Worm (Caenorhabditis elegans) whole organism, L1 larva: ENCODE results near the gene appg-2.
A peak's percentile ranks its signal among the peaks of the same experiment; 100 is the strongest.

Source experiments
- C16A3.4 ChIP-seq: fragments of 150-350 bp; optimal IDR thresholded peaks from 2 replicates; lab custom pipeline; 2014; ENCODE audit warnings: missing biosample characterization, missing genetic modification characterization
- C34B4.2 ChIP-seq: sonication (generic microtip); optimal IDR thresholded peaks from 2 replicates; lab custom pipeline; 2017; ENCODE audit warnings: mild to moderate bottlenecking, missing genetic modification characterization, missing compliant biosample characterization
- Y116A8C.19 ChIP-seq: sonication (generic microtip); optimal IDR thresholded peaks from 2 replicates; lab custom pipeline; 2016; ENCODE audit warnings: missing compliant biosample characterization, missing genetic modification characterization, borderline replicate concordance
- aha-1 ChIP-seq: fragments of 150-350 bp; optimal IDR thresholded peaks from 2 replicates; lab custom pipeline; 2014; ENCODE audit warnings: missing biosample characterization, missing genetic modification characterization
- ceh-82 ChIP-seq, 3 experiments: fragments of 150-350 bp in 1 of 3; sonication (generic microtip) in 2 of 3; optimal IDR thresholded peaks; 2 replicates each; lab custom pipeline; 2014 to 2017; ENCODE audit warnings: missing biosample characterization in 3 of 3, missing genetic modification characterization in 3 of 3
- ceh-90 ChIP-seq: sonication (generic microtip); optimal IDR thresholded peaks from 2 replicates; lab custom pipeline; 2016; ENCODE audit warnings: missing genetic modification characterization, missing compliant biosample characterization
- dpl-1 ChIP-seq, 3 experiments: fragments of 150-350 bp in 2 of 3; sonication (generic microtip) in 1 of 3; optimal IDR thresholded peaks; 2 replicates each; lab custom pipeline; 2014 to 2017; ENCODE audit warnings: missing biosample characterization in 3 of 3, missing genetic modification characterization in 3 of 3, missing genetic modification reagents in 3 of 3
- dsc-1 ChIP-seq: sonication (generic microtip); optimal IDR thresholded peaks from 2 replicates; lab custom pipeline; 2016; ENCODE audit warnings: mild to moderate bottlenecking, missing genetic modification characterization, missing compliant biosample characterization
- efl-1 ChIP-seq, 4 experiments: fragments of 150-350 bp; optimal IDR thresholded peaks in 3 of 4; peaks in 1 of 4; 1 replicate in 1 of 4; 2 replicates in 3 of 4; lab custom pipeline; 2014; ENCODE audit warnings: missing biosample characterization in 2 of 4, missing genetic modification characterization in 2 of 4, missing genetic modification reagents in 2 of 4
- egl-27 ChIP-seq, 2 experiments: fragments of 150-350 bp in 1 of 2; sonication (generic microtip); optimal IDR thresholded peaks; 3 replicates each; lab custom pipeline; 2017 to 2018; ENCODE audit warnings: missing biosample characterization in 2 of 2, missing genetic modification characterization in 2 of 2, missing genetic modification reagents in 2 of 2
- elt-2 ChIP-seq: sonication (generic microtip); optimal IDR thresholded peaks from 2 replicates; lab custom pipeline; 2016; ENCODE audit warnings: missing genetic modification characterization, mild to moderate bottlenecking, inconsistent platforms, missing compliant biosample characterization, missing genetic modification reagents
- fkh-4 ChIP-seq: sonication (generic microtip); optimal IDR thresholded peaks from 2 replicates; lab custom pipeline; 2016; ENCODE audit warnings: missing compliant biosample characterization, missing genetic modification characterization, borderline replicate concordance
- fkh-8 ChIP-seq: sonication (generic microtip); optimal IDR thresholded peaks from 2 replicates; lab custom pipeline; 2016; ENCODE audit warnings: mild to moderate bottlenecking, missing genetic modification characterization, missing compliant biosample characterization
- fos-1 ChIP-seq: fragments of 150-350 bp; optimal IDR thresholded peaks from 2 replicates; lab custom pipeline; 2014; ENCODE audit warnings: missing biosample characterization, missing genetic modification characterization
- hlh-17 ChIP-seq: fragments of 200-800 bp; sonication (Bioruptor generic); optimal IDR thresholded peaks from 2 replicates; lab custom pipeline; 2018; ENCODE audit warnings: missing genetic modification characterization, mild to moderate bottlenecking, missing compliant biosample characterization, moderate library complexity, borderline replicate concordance
- hlh-4 ChIP-seq: sonication (generic microtip); optimal IDR thresholded peaks from 2 replicates; lab custom pipeline; 2016; ENCODE audit warnings: mild to moderate bottlenecking, missing genetic modification characterization, missing compliant biosample characterization
- irx-1 ChIP-seq: sonication (generic microtip); optimal IDR thresholded peaks from 2 replicates; lab custom pipeline; 2016; ENCODE audit warnings: missing genetic modification characterization, missing compliant biosample characterization
- lin-14 ChIP-seq: fragments of 200-800 bp; sonication (Bioruptor generic); optimal IDR thresholded peaks from 2 replicates; lab custom pipeline; 2018; ENCODE audit warnings: mild to moderate bottlenecking, missing genetic modification characterization, moderate library complexity, missing compliant biosample characterization
- lin-35 ChIP-seq, 2 experiments: fragments of 150-350 bp; optimal IDR thresholded peaks; 2 replicates each; lab custom pipeline; 2014; ENCODE audit warnings: missing biosample characterization in 2 of 2, missing genetic modification characterization in 2 of 2, missing genetic modification reagents in 2 of 2
- lin-39 ChIP-seq: fragments of 150-350 bp; optimal IDR thresholded peaks from 2 replicates; lab custom pipeline; 2014; ENCODE audit warnings: missing biosample characterization, missing genetic modification reagents, missing genetic modification characterization
- lir-3 ChIP-seq: sonication (generic microtip); optimal IDR thresholded peaks from 2 replicates; lab custom pipeline; 2016; ENCODE audit warnings: mild to moderate bottlenecking, missing genetic modification characterization, moderate library complexity, missing compliant biosample characterization; ENCODE audit not compliant: poor library complexity
- lsy-2 ChIP-seq, 2 experiments: fragments of 150-350 bp; optimal IDR thresholded peaks; 2 replicates each; lab custom pipeline; 2014; ENCODE audit warnings: missing biosample characterization in 2 of 2, missing genetic modification characterization in 2 of 2
- mdl-1 ChIP-seq, 2 experiments: fragments of 150-350 bp; optimal IDR thresholded peaks; 2 replicates each; lab custom pipeline; 2014 to 2017; ENCODE audit warnings: missing biosample characterization in 2 of 2, missing genetic modification characterization in 2 of 2, inconsistent platforms in 1 of 2
- nhr-11 ChIP-seq: fragments of 150-350 bp; optimal IDR thresholded peaks from 2 replicates; lab custom pipeline; 2014; ENCODE audit warnings: missing biosample characterization, missing genetic modification characterization
- nhr-12 ChIP-seq: sonication (generic microtip); optimal IDR thresholded peaks from 2 replicates; lab custom pipeline; 2017; ENCODE audit warnings: missing biosample characterization, missing genetic modification characterization
- nhr-237 ChIP-seq: fragments of 150-350 bp; optimal IDR thresholded peaks from 2 replicates; lab custom pipeline; 2014; ENCODE audit warnings: missing biosample characterization, missing genetic modification characterization
- nhr-28 ChIP-seq: fragments of 150-350 bp; optimal IDR thresholded peaks from 2 replicates; lab custom pipeline; 2014; ENCODE audit warnings: missing biosample characterization, missing genetic modification characterization
- nhr-71 ChIP-seq: sonication (generic microtip); optimal IDR thresholded peaks from 2 replicates; lab custom pipeline; 2016; ENCODE audit warnings: mild to moderate bottlenecking, missing genetic modification characterization, moderate library complexity, missing compliant biosample characterization
- nhr-76 ChIP-seq: sonication (generic microtip); optimal IDR thresholded peaks from 2 replicates; lab custom pipeline; 2017; ENCODE audit warnings: missing biosample characterization, missing genetic modification characterization
- nhr-77 ChIP-seq: fragments of 150-350 bp; optimal IDR thresholded peaks from 2 replicates; lab custom pipeline; 2014; ENCODE audit warnings: missing biosample characterization, missing genetic modification characterization
- nhr-90 ChIP-seq: sonication (generic microtip); optimal IDR thresholded peaks from 2 replicates; lab custom pipeline; 2016; ENCODE audit warnings: mild to moderate bottlenecking, missing genetic modification characterization, missing compliant biosample characterization; ENCODE audit not compliant: poor library complexity
- pax-3 ChIP-seq: fragments of 200-800 bp; sonication (Bioruptor generic); optimal IDR thresholded peaks from 2 replicates; lab custom pipeline; 2018; ENCODE audit warnings: mild to moderate bottlenecking, missing genetic modification characterization, moderate library complexity, missing compliant biosample characterization
- pqm-1 ChIP-seq: sonication (generic microtip); optimal IDR thresholded peaks from 3 replicates; lab custom pipeline; 2017; ENCODE audit warnings: missing biosample characterization, missing genetic modification characterization
- rnt-1 ChIP-seq: sonication (generic microtip); optimal IDR thresholded peaks from 2 replicates; lab custom pipeline; 2016; ENCODE audit warnings: mild to moderate bottlenecking, missing genetic modification characterization, moderate library complexity, missing compliant biosample characterization
- skn-1 ChIP-seq: fragments of 150-350 bp; optimal IDR thresholded peaks from 2 replicates; lab custom pipeline; 2014; ENCODE audit warnings: missing biosample characterization, missing genetic modification characterization
- snpc-4 ChIP-seq: fragments of 150-350 bp; optimal IDR thresholded peaks from 2 replicates; lab custom pipeline; 2014; ENCODE audit warnings: missing biosample characterization, missing genetic modification characterization
- snu-23 ChIP-seq: sonication (generic microtip); optimal IDR thresholded peaks from 2 replicates; lab custom pipeline; 2016; ENCODE audit warnings: missing genetic modification characterization, missing compliant biosample characterization
- sox-4 ChIP-seq: sonication (generic microtip); optimal IDR thresholded peaks from 2 replicates; lab custom pipeline; 2016; ENCODE audit warnings: missing genetic modification characterization, missing compliant biosample characterization
- sup-37 ChIP-seq: fragments of 200-800 bp; sonication (Bioruptor generic); optimal IDR thresholded peaks from 2 replicates; lab custom pipeline; 2018; ENCODE audit warnings: mild to moderate bottlenecking, missing genetic modification characterization, missing compliant biosample characterization
- swsn-7 ChIP-seq: sonication (generic microtip); optimal IDR thresholded peaks from 2 replicates; lab custom pipeline; 2016; ENCODE audit warnings: missing genetic modification characterization, missing compliant biosample characterization
- unc-30 ChIP-seq: sonication (generic microtip); optimal IDR thresholded peaks from 2 replicates; lab custom pipeline; 2017; ENCODE audit warnings: missing biosample characterization, missing genetic modification characterization
- unc-62 ChIP-seq: fragments of 150-350 bp; optimal IDR thresholded peaks from 2 replicates; lab custom pipeline; 2014; ENCODE audit warnings: missing biosample characterization, missing genetic modification reagents, missing genetic modification characterization
- unc-86 ChIP-seq: sonication (generic microtip); optimal IDR thresholded peaks from 2 replicates; lab custom pipeline; 2016; ENCODE audit warnings: missing genetic modification characterization, missing compliant biosample characterization
- unc-98 ChIP-seq: fragments of 200-800 bp; sonication (Bioruptor generic); IDR thresholded peaks from 2 replicates; pipeline ENCODE4 v1.3.6; 2022; ENCODE audit warnings: missing genetic modification characterization, missing compliant biosample characterization
- vab-15 ChIP-seq: sonication (generic microtip); optimal IDR thresholded peaks from 2 replicates; lab custom pipeline; 2017; ENCODE audit warnings: missing genotype, mild to moderate bottlenecking, missing genetic modification characterization, missing compliant biosample characterization
- xbp-1 ChIP-seq: sonication (generic microtip); optimal IDR thresholded peaks from 2 replicates; lab custom pipeline; 2016; ENCODE audit warnings: missing genetic modification characterization, missing compliant biosample characterization
- zip-4 ChIP-seq: fragments of 200-800 bp; sonication (Bioruptor generic); optimal IDR thresholded peaks from 2 replicates; lab custom pipeline; 2018; ENCODE audit warnings: mild to moderate bottlenecking, missing genetic modification characterization, moderate library complexity, missing compliant biosample characterization
- ztf-11 ChIP-seq, 2 experiments: sonication (generic microtip); optimal IDR thresholded peaks; 2 replicates each; lab custom pipeline; 2016 to 2017; ENCODE audit warnings: missing genetic modification characterization in 2 of 2, missing biosample characterization in 1 of 2, missing compliant biosample characterization in 1 of 2

appg-2 gene

DNA sequence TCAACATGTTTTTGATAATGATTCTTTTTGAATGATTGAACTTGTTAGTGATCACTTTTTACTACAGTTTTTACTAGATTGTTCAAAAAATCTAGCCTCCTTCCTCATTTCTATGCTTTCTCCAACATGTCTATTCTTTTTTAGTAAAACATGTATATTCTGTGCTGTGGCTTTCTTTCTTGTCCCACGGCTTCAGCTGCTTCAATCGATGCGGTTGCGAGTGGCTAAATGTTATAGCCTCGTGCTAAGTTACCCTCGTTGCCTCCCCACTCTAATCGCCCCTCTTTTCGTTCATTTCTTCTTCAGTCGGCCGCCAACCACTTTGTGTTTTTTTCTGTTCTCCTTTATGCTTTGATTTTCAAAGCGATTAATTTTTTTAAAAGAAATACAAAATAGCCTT is 15.1 kb upstream of the appg-2 start:
- peak; percentile 17 for TF ChIP-seq dsc-1 (tag; lab: Kevin White, UChicago)
- TF ChIP-seq snu-23 (GFP tag; lab: Kevin White, UChicago): peak; percentile 3
- TF ChIP-seq nhr-76 (tag; lab: Kevin White, UChicago): no peak
- no peak for TF ChIP-seq aha-1 (tag; lab: Kevin White, UChicago)
- peak in 2 of 3 experiments; percentile 4 to 54 for TF ChIP-seq ceh-82 (tag; optimal IDR thresholded peaks at IDR 0.05; lab: Kevin White, UChicago)
- no peak for TF ChIP-seq nhr-12 (tag; lab: Kevin White, UChicago)
- no peak for TF ChIP-seq nhr-11
- TF ChIP-seq nhr-71 (tag; lab: Kevin White, UChicago): peak; percentile 10
- TF ChIP-seq swsn-7: peak; percentile 19
- no peak for TF ChIP-seq nhr-237 (tag; lab: Kevin White, UChicago)
- TF ChIP-seq rnt-1: no peak
- TF ChIP-seq egl-27 (tag; optimal IDR thresholded peaks at IDR 0.05; lab: Kevin White, UChicago): no peak
- TF ChIP-seq unc-62 (GFP tag; lab: Kevin White, UChicago): no peak
- no peak for TF ChIP-seq xbp-1 (tag; lab: Kevin White, UChicago)
- no peak for TF ChIP-seq lin-35 (GFP tag; optimal IDR thresholded peaks at IDR 0.05; lab: Kevin White, UChicago)
- TF ChIP-seq lin-14 (GFP tag; lab: Kevin White, UChicago): peak; percentile 65
- no peak for TF ChIP-seq unc-30 (tag; lab: Kevin White, UChicago)
- peak; percentile 15 for TF ChIP-seq fkh-8 (tag; lab: Kevin White, UChicago)
- TF ChIP-seq lsy-2 (tag; optimal IDR thresholded peaks at IDR 0.05; lab: Kevin White, UChicago): peak in 1 of 2 experiments; percentile 13
- no peak for TF ChIP-seq ceh-90 (tag; lab: Kevin White, UChicago)

ce11 chrII:8787376-8787775 is 13.6 kb upstream of the appg-2 start:
- no peak for TF ChIP-seq pqm-1 (tag; lab: Kevin White, UChicago)
- no peak for TF ChIP-seq unc-98 (GFP tag; lab: Robert Waterston, UW)
- TF ChIP-seq ceh-82 (tag; optimal IDR thresholded peaks at IDR 0.05; lab: Kevin White, UChicago): peak; percentile 75 to 89 (median 82)
- peak; percentile 90 for TF ChIP-seq fos-1 (tag; lab: Kevin White, UChicago)
- TF ChIP-seq lin-35 (GFP tag; optimal IDR thresholded peaks at IDR 0.05; lab: Kevin White, UChicago): peak; percentile 88 to 94
- peak; percentile 33 for TF ChIP-seq Y116A8C.19
- TF ChIP-seq zip-4 (GFP tag; lab: Kevin White, UChicago): peak; percentile 84
- TF ChIP-seq mdl-1 (tag; optimal IDR thresholded peaks at IDR 0.05; lab: Kevin White, UChicago): peak in 1 of 2 experiments; percentile 94
- TF ChIP-seq skn-1: peak; percentile 96
- TF ChIP-seq lir-3: peak; percentile 90
- TF ChIP-seq vab-15 (tag; lab: Kevin White, UChicago): peak; percentile 87
- peak; percentile 94 for TF ChIP-seq irx-1
- TF ChIP-seq nhr-237 (tag; lab: Kevin White, UChicago): peak; percentile 89
- peak; percentile 43 for TF ChIP-seq nhr-28 (tag; lab: Kevin White, UChicago)
- TF ChIP-seq pax-3 (tag; lab: Kevin White, UChicago): peak; percentile 93
- TF ChIP-seq nhr-77: peak; percentile 83
- TF ChIP-seq snpc-4: peak; percentile 68
- TF ChIP-seq nhr-76 (tag; lab: Kevin White, UChicago): no peak
- TF ChIP-seq fkh-4: peak; percentile 82
- TF ChIP-seq nhr-90: peak; percentile 97
- TF ChIP-seq sox-4 (tag; lab: Kevin White, UChicago): peak; percentile 85
- TF ChIP-seq C34B4.2 (tag; lab: Kevin White, UChicago): no peak
- TF ChIP-seq hlh-4 (tag; lab: Kevin White, UChicago): no peak
- peak; percentile 82 for TF ChIP-seq elt-2
- TF ChIP-seq dpl-1 (GFP tag; optimal IDR thresholded peaks at IDR 0.05; lab: Kevin White, UChicago): peak; percentile 77 to 83 (median 81)
- TF ChIP-seq nhr-71 (tag; lab: Kevin White, UChicago): peak; percentile 99
- peak; percentile 93 for TF ChIP-seq C16A3.4
- TF ChIP-seq rnt-1: peak; percentile 94
- TF ChIP-seq unc-86 (tag; lab: Kevin White, UChicago): peak; percentile 97
- TF ChIP-seq ceh-90 (tag; lab: Kevin White, UChicago): no peak
- no peak for TF ChIP-seq hlh-17
- TF ChIP-seq ztf-11 (tag; optimal IDR thresholded peaks at IDR 0.05; lab: Kevin White, UChicago): peak in 1 of 2 experiments; percentile 88
- peak; percentile 90 to 93 for TF ChIP-seq efl-1 (optimal IDR thresholded peaks at IDR 0.05; lab: Kevin White, UChicago)
- peak; percentile 78 to 98 for TF ChIP-seq efl-1 (GFP tag; optimal IDR thresholded peaks at IDR 0.05 in 1 of 2; lab: Kevin White, UChicago)
- peak; percentile 98 for TF ChIP-seq lin-14 (GFP tag; lab: Kevin White, UChicago)
- peak; percentile 87 for TF ChIP-seq lin-39
- no peak for TF ChIP-seq nhr-12 (tag; lab: Kevin White, UChicago)
- peak; percentile 79 for TF ChIP-seq sup-37 (GFP tag; lab: Kevin White, UChicago)
